Fruit fly (Drosophila melanogaster): ENCODE data around the gene Smyd5.

The Smyd5 gene

DNA sequence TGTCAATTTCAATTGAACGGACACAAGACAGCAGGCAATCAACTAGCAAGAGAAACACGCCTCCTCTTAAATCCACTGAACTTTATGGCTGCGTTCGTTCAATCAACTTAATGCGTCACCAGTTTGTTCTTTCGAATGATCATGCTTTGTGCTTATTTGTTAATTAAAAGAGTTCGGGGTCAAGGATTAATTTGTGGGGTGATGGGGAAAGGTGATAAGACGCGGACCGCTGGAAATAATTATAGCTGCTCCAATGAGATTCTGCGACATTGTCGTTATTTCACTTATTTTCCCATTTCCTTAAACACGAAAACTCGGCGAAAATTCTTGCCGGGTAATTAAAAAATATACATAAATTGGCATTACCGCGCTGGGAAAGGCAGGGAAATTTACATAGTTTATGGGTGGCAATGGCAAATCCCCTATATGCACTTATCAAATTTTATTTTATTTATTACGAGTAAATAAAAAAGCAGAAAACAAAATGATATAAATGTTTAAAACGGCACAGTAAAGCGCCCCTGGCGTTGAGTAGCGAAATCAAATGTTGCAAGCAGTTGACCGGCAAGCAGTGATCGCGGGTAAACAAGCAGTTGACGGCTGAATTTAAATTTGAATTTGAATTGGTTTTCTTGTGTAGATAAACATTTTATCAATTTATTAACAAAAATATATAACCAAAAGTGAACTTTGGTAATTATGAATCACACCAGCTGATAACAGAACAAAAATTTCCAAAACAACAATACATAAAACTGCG is 34.0 kb downstream of the Smyd5 start (continued):
- no peak for TF ChIP-seq CG11093 (GFP tag; IDR thresholded peaks at IDR 0.05)
- TF ChIP-seq ttk (GFP tag; IDR thresholded peaks at IDR 0.05): peak; percentile 73
- TF ChIP-seq Hr78 (GFP tag; optimal IDR thresholded peaks at IDR 0.05): no peak
- no peak for TF ChIP-seq hbn (GFP tag; IDR thresholded peaks at IDR 0.05; ENCODE audit: partially characterized antibody)
- TF ChIP-seq CG2116 (GFP tag; optimal IDR thresholded peaks at IDR 0.05): peak; percentile 37
- TF ChIP-seq CG14441 (GFP tag; IDR thresholded peaks at IDR 0.05): peak; percentile 53; the same call in 1 of the 2 replicates
- TF ChIP-seq CG9932 (GFP tag; IDR thresholded peaks at IDR 0.05): peak; percentile 81
- TF ChIP-seq B-H1 (GFP tag; IDR thresholded peaks at IDR 0.05): no peak
- no peak; the same call in 1 of the 2 replicates for TF ChIP-seq CG6272 (GFP tag; IDR thresholded peaks at IDR 0.05)
- peak; percentile 54 for TF ChIP-seq CG10267 (tag; optimal IDR thresholded peaks at IDR 0.05)
- no peak for TF ChIP-seq hb (GFP tag; IDR thresholded peaks at IDR 0.05; ENCODE audit: partially characterized antibody)
- TF ChIP-seq bbx (GFP tag; IDR thresholded peaks at IDR 0.05; ENCODE audit: partially characterized antibody): peak; percentile 50; the same call in 1 of the 2 replicates
- peak; percentile 63; the same call in 1 of the 2 replicates for TF ChIP-seq CG11085 (GFP tag; IDR thresholded peaks at IDR 0.05)
- peak; percentile 64 for TF ChIP-seq Oaz (GFP tag; IDR thresholded peaks at IDR 0.05)
- TF ChIP-seq CG12299 (tag; optimal IDR thresholded peaks at IDR 0.05): no peak
- TF ChIP-seq pfk (GFP tag; optimal IDR thresholded peaks at IDR 0.05): peak; percentile 23
- TF ChIP-seq CG14667 (GFP tag; IDR thresholded peaks at IDR 0.05): peak; percentile 55; the same call in 1 of the 2 replicates
- no peak for TF ChIP-seq cad (GFP tag; optimal IDR thresholded peaks at IDR 0.05)
- no peak for TF ChIP-seq CG6175 (GFP tag; IDR thresholded peaks at IDR 0.05)
- TF ChIP-seq CG4328 (GFP tag; optimal IDR thresholded peaks at IDR 0.05): peak; percentile 54
- no peak for TF ChIP-seq zen2 (GFP tag; IDR thresholded peaks at IDR 0.05; ENCODE audit: partially characterized antibody)
- no peak for TF ChIP-seq CG7271 (tag; optimal IDR thresholded peaks at IDR 0.05)
- TF ChIP-seq H15 (GFP tag; IDR thresholded peaks at IDR 0.05): peak; percentile 73
- TF ChIP-seq sna (GFP tag; IDR thresholded peaks at IDR 0.05; ENCODE audit: partially characterized antibody): no peak
- TF ChIP-seq oc (tag; optimal IDR thresholded peaks at IDR 0.05): no peak
- peak; percentile 81 for TF ChIP-seq CG9609 (GFP tag; optimal IDR thresholded peaks at IDR 0.05)
- peak; percentile 32 for TF ChIP-seq pzg (GFP tag; optimal IDR thresholded peaks at IDR 0.05)
- no peak for TF ChIP-seq peb (GFP tag; IDR thresholded peaks at IDR 0.05)
- no peak for TF ChIP-seq CG1832 (GFP tag; optimal IDR thresholded peaks at IDR 0.05)
- 0 out of 4 replicates have a peak, but pooled peaks have one; percentile 24 for TF ChIP-seq chinmo (GFP tag; IDR thresholded peaks at IDR 0.05; ENCODE audit: partially characterized antibody)
- TF ChIP-seq CG16779 (GFP tag; IDR thresholded peaks at IDR 0.05): peak; percentile 55; the same call in 1 of the 2 replicates
- peak; percentile 79; the same call in 2 of the 3 replicates for TF ChIP-seq so (GFP tag; IDR thresholded peaks at IDR 0.05)
- TF ChIP-seq tap (tag; optimal IDR thresholded peaks at IDR 0.05): no peak
- TF ChIP-seq CG10209 (GFP tag; optimal IDR thresholded peaks at IDR 0.05): peak; percentile 65
- TF ChIP-seq da (GFP tag; optimal IDR thresholded peaks at IDR 0.05): peak; percentile 69
- TF ChIP-seq yki (optimal IDR thresholded peaks at IDR 0.05): no peak
- TF ChIP-seq her (GFP tag; optimal IDR thresholded peaks at IDR 0.05): peak; percentile 62
- TF ChIP-seq Jarid2 (GFP tag; optimal IDR thresholded peaks at IDR 0.05): peak; percentile 78
- TF ChIP-seq sd (tag; optimal IDR thresholded peaks at IDR 0.05): peak; percentile 25
- TF ChIP-seq CG2875 (GFP tag; optimal IDR thresholded peaks at IDR 0.05): peak; percentile 70
- TF ChIP-seq CG10274 (GFP tag; optimal IDR thresholded peaks at IDR 0.05): peak; percentile 63
- TF ChIP-seq CG13424 (tag; optimal IDR thresholded peaks at IDR 0.05): peak; percentile 81
- TF ChIP-seq CG31224 (GFP tag; IDR thresholded peaks at IDR 0.05): peak; percentile 67
- TF ChIP-seq CG30431 (GFP tag; optimal IDR thresholded peaks at IDR 0.05): peak; percentile 70
- TF ChIP-seq insv (GFP tag; optimal IDR thresholded peaks at IDR 0.05): peak in 1 of 2 experiments; percentile 68
- TF ChIP-seq cg (GFP tag; optimal IDR thresholded peaks at IDR 0.05): no peak
- peak; percentile 81 for TF ChIP-seq CG17912 (GFP tag; optimal IDR thresholded peaks at IDR 0.05)
- no peak for TF ChIP-seq h (optimal IDR thresholded peaks at IDR 0.05)
- peak; percentile 25 for TF ChIP-seq BEAF-32 (GFP tag; optimal IDR thresholded peaks at IDR 0.05)
